Worm (Caenorhabditis elegans) whole organism, late embryonic: ENCODE measurements around the gene F21C10.18.

Source experiments
- C08G9.2 ChIP-seq: sonication (generic microtip); optimal IDR thresholded peaks from 2 replicates; lab custom pipeline; 2016; ENCODE audit warnings: mild to moderate bottlenecking, missing genetic modification characterization, moderate library complexity, missing compliant biosample characterization
- K02D7.2 ChIP-seq: sonication (generic microtip); optimal IDR thresholded peaks from 2 replicates; lab custom pipeline; 2017; ENCODE audit warnings: mild to moderate bottlenecking, missing genetic modification characterization, missing compliant biosample characterization
- K09A11.1 ChIP-seq: sonication (generic microtip); optimal IDR thresholded peaks from 2 replicates; lab custom pipeline; 2017; ENCODE audit warnings: antibody characterized with exemption, mild to moderate bottlenecking, missing genetic modification characterization, missing compliant biosample characterization; ENCODE audit not compliant: insufficient read depth
- Y22D7AL.16 ChIP-seq: sonication (generic microtip); optimal IDR thresholded peaks from 2 replicates; lab custom pipeline; 2016; ENCODE audit warnings: missing genetic modification characterization, missing compliant biosample characterization
- ahr-1 ChIP-seq: sonication (generic microtip); optimal IDR thresholded peaks from 2 replicates; lab custom pipeline; 2016; ENCODE audit warnings: missing genetic modification characterization, missing compliant biosample characterization
- ceh-19 ChIP-seq: fragments of 200-800 bp; sonication (Bioruptor generic); optimal IDR thresholded peaks from 2 replicates; lab custom pipeline; 2018; ENCODE audit warnings: mild to moderate bottlenecking, missing genetic modification characterization, missing compliant biosample characterization
- ceh-2 ChIP-seq: sonication (generic microtip); optimal IDR thresholded peaks from 2 replicates; lab custom pipeline; 2016; ENCODE audit warnings: missing genotype, missing genetic modification characterization, missing compliant biosample characterization
- ceh-22 ChIP-seq: sonication (generic microtip); optimal IDR thresholded peaks from 2 replicates; lab custom pipeline; 2017; ENCODE audit warnings: missing biosample characterization, missing genetic modification characterization
- ceh-24 ChIP-seq: sonication (generic microtip); optimal IDR thresholded peaks from 2 replicates; lab custom pipeline; 2016; ENCODE audit warnings: mild to moderate bottlenecking, missing genetic modification characterization, missing compliant biosample characterization
- ceh-31 ChIP-seq: sonication (generic microtip); optimal IDR thresholded peaks from 2 replicates; lab custom pipeline; 2016; ENCODE audit warnings: missing genetic modification characterization, missing compliant biosample characterization
- ceh-45 ChIP-seq: fragments of 200-800 bp; sonication (Bioruptor generic); IDR thresholded peaks from 2 replicates; pipeline ENCODE4 v1.3.6; 2022; ENCODE audit warnings: missing genetic modification reagents, missing genetic modification characterization, missing compliant biosample characterization
- dmd-4 ChIP-seq: sonication (generic microtip); optimal IDR thresholded peaks from 2 replicates; lab custom pipeline; 2016; ENCODE audit warnings: borderline replicate concordance, missing genetic modification characterization, missing compliant biosample characterization
- elt-4 ChIP-seq: sonication (generic microtip); optimal IDR thresholded peaks from 2 replicates; lab custom pipeline; 2016; ENCODE audit warnings: missing genetic modification characterization, missing compliant biosample characterization
- fkh-10 ChIP-seq: fragments of 150-350 bp; optimal IDR thresholded peaks from 2 replicates; lab custom pipeline; 2014; ENCODE audit warnings: missing biosample characterization, missing genetic modification reagents, missing genetic modification characterization
- fkh-6 ChIP-seq: sonication (generic microtip); optimal IDR thresholded peaks from 2 replicates; lab custom pipeline; 2016; ENCODE audit warnings: missing genetic modification characterization, missing compliant biosample characterization
- gmeb-2 ChIP-seq: sonication (generic microtip); optimal IDR thresholded peaks from 2 replicates; lab custom pipeline; 2016; ENCODE audit warnings: missing genetic modification characterization, inconsistent platforms, missing compliant biosample characterization
- hlh-13 ChIP-seq: fragments of 200-800 bp; sonication (Bioruptor generic); optimal IDR thresholded peaks from 2 replicates; lab custom pipeline; 2018; ENCODE audit warnings: mild to moderate bottlenecking, missing genetic modification characterization, missing compliant biosample characterization
- hlh-15 ChIP-seq: sonication (generic microtip); optimal IDR thresholded peaks from 2 replicates; lab custom pipeline; 2016; ENCODE audit warnings: missing genetic modification characterization, missing compliant biosample characterization
- hlh-8 ChIP-seq: sonication (generic microtip); optimal IDR thresholded peaks from 2 replicates; lab custom pipeline; 2016; ENCODE audit warnings: missing genotype, missing genetic modification characterization, missing compliant biosample characterization
- lim-6 ChIP-seq: sonication (generic microtip); optimal IDR thresholded peaks from 2 replicates; lab custom pipeline; 2016; ENCODE audit warnings: missing genetic modification characterization, missing compliant biosample characterization
- lin-11 ChIP-seq: fragments of 200-800 bp; sonication (Bioruptor generic); optimal IDR thresholded peaks from 2 replicates; lab custom pipeline; 2018; ENCODE audit warnings: mild to moderate bottlenecking, missing genetic modification characterization, missing compliant biosample characterization
- nhr-11 ChIP-seq: fragments of 150-350 bp; optimal IDR thresholded peaks from 2 replicates; lab custom pipeline; 2014; ENCODE audit warnings: missing biosample characterization, missing genetic modification characterization
- npax-4 ChIP-seq: sonication (generic microtip); optimal IDR thresholded peaks from 2 replicates; lab custom pipeline; 2016; ENCODE audit warnings: missing genetic modification characterization, missing compliant biosample characterization
- pag-3 ChIP-seq: sonication (generic microtip); optimal IDR thresholded peaks from 2 replicates; lab custom pipeline; 2016; ENCODE audit warnings: missing compliant biosample characterization, missing genetic modification characterization, borderline replicate concordance
- pax-1 ChIP-seq: fragments of 150-350 bp; optimal IDR thresholded peaks from 2 replicates; lab custom pipeline; 2014; ENCODE audit warnings: missing biosample characterization, missing genetic modification characterization
- pha-4 ChIP-seq: fragments of 150-350 bp; optimal IDR thresholded peaks from 2 replicates; lab custom pipeline; 2018; ENCODE audit warnings: missing biosample characterization, missing genetic modification reagents, missing genetic modification characterization
- pqm-1 ChIP-seq: sonication (generic microtip); optimal IDR thresholded peaks from 2 replicates; lab custom pipeline; 2016; ENCODE audit warnings: missing genetic modification characterization, missing compliant biosample characterization
- sox-2 ChIP-seq: fragments of 200-800 bp; sonication (Bioruptor generic); IDR thresholded peaks from 2 replicates; pipeline ENCODE4 v1.3.6; 2022; ENCODE audit warnings: missing genetic modification reagents, missing genetic modification characterization, missing compliant biosample characterization
- sox-4 ChIP-seq: sonication (generic microtip); optimal IDR thresholded peaks from 2 replicates; lab custom pipeline; 2017; ENCODE audit warnings: mild to moderate bottlenecking, missing genetic modification characterization, inconsistent platforms, missing compliant biosample characterization
- tbx-2 ChIP-seq: sonication (generic microtip); optimal IDR thresholded peaks from 2 replicates; lab custom pipeline; 2016; ENCODE audit warnings: missing genetic modification characterization, missing compliant biosample characterization
- ttx-3 ChIP-seq: sonication (generic microtip); optimal IDR thresholded peaks from 2 replicates; lab custom pipeline; 2016; ENCODE audit warnings: missing genetic modification reagents, missing genetic modification characterization, missing compliant biosample characterization
- unc-42 ChIP-seq: sonication (generic microtip); optimal IDR thresholded peaks from 2 replicates; lab custom pipeline; 2016; ENCODE audit warnings: missing genotype, missing genetic modification characterization, missing compliant biosample characterization
- unc-86 ChIP-seq: sonication (generic microtip); optimal IDR thresholded peaks from 2 replicates; lab custom pipeline; 2016; ENCODE audit warnings: missing genetic modification characterization, missing compliant biosample characterization

F21C10.18 gene

DNA sequence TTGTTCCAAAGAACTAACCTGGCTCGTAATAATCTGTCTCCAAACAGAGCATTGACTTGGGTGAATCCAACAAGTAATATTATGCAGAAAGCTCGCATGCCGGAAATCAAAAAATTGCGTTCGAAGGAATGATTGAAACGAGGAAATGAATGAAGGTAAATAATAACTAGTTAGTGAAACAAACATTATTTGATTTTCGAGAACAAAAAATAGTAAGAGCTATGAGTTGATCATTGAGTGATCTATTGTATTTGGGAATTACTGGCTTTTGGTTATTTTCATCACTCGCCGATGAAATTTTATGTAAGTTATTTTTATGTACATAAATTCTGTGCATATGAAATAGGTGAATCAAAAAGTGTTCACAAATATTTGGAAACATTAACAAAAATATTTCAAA lies 46.5 kb downstream of the F21C10.18 start, which contains the start of gene B0222.5:
Gene B0222.5 (minus strand): TSS at position 101 of the 400 bp plus-strand sequence.
- no peak for TF ChIP-seq pha-4
- TF ChIP-seq sox-4 (tag; lab: Kevin White, UChicago) = no peak
- TF ChIP-seq dmd-4 = no peak
- no peak for TF ChIP-seq hlh-15 (tag; lab: Kevin White, UChicago)
- TF ChIP-seq fkh-10 = no peak
- TF ChIP-seq sox-2 (GFP tag; lab: Robert Waterston, UW) = no peak
- no peak for TF ChIP-seq hlh-8 (tag; lab: Kevin White, UChicago)
- TF ChIP-seq ceh-31 (tag; lab: Kevin White, UChicago) = no peak
- no peak for TF ChIP-seq lin-11 (tag; lab: Kevin White, UChicago)
- TF ChIP-seq Y22D7AL.16 (tag; lab: Kevin White, UChicago) = no peak
- no peak for TF ChIP-seq elt-4 (tag; lab: Kevin White, UChicago)
- no peak for TF ChIP-seq C08G9.2 (tag; lab: Kevin White, UChicago)
- no peak for TF ChIP-seq pqm-1 (tag; lab: Kevin White, UChicago)
- no peak for TF ChIP-seq ttx-3 (tag; lab: Kevin White, UChicago)
- no peak for TF ChIP-seq fkh-6 (tag; lab: Kevin White, UChicago)
- no peak for TF ChIP-seq lim-6 (tag; lab: Kevin White, UChicago)

DNA sequence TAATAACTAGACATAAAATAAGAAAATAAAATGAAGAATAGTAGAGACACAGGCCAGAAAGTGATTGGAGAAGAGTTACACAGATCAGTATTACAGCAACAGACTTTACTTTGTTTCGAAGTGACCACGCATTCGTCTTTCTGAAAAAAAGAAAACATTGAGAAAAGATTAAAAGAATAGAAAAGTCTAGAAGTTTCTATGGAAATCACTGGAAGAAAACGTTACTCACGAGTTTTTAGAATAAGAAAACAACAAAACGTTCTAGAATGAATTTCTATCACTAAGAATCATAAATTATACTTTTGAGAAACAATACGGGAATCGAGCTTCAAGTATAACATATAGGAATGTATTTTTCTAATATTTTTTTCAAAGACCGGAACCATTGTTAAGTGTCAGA lies 47.3 kb downstream of the F21C10.18 start:
- TF ChIP-seq ahr-1 (tag; lab: Kevin White, UChicago) (no peak), tbx-2 (no peak), ceh-24 (tag; lab: Kevin White, UChicago) (no peak), ceh-31 (tag; lab: Kevin White, UChicago) (no peak), npax-4 (no peak), K02D7.2 (tag; lab: Kevin White, UChicago) (no peak), ceh-45 (GFP tag; lab: Robert Waterston, UW) (no peak), fkh-6 (tag; lab: Kevin White, UChicago) (no peak), sox-4 (tag; lab: Kevin White, UChicago) (no peak), K09A11.1 (no peak), unc-86 (no peak)
- TF ChIP-seq, all 69 proteins: peak for 0

DNA sequence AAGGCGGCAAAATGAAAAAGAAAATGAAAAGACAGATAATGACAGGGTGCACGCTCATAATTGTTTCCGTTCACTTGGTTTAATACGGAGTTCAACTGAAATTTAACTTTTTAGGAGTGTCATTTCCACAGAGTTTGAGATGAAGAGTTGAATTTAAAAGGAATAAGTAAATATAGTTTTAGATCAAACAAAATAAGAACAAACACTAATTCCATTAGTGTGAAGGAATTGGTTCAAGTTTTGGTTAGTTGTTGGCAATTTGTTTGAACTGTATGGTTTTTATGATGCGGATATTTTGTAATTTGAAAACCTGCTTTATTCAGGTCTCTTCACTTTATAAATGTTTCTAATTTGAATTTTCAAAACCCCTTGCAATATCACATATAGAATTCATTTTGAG lies 48.4 kb downstream of the F21C10.18 start, which contains the start of gene B0222.15:
Gene B0222.15 (minus strand): TSS at position 101 of the 400 bp plus-strand sequence.
- TF ChIP-seq hlh-13 (GFP tag; lab: Kevin White, UChicago) = no peak
- TF ChIP-seq pax-1 (tag; lab: Kevin White, UChicago) = no peak
- no peak for TF ChIP-seq ceh-2 (tag; lab: Kevin White, UChicago)
- TF ChIP-seq fkh-6 (tag; lab: Kevin White, UChicago) = no peak
- no peak for TF ChIP-seq gmeb-2 (tag; lab: Kevin White, UChicago)
- TF ChIP-seq nhr-11 = no peak
- TF ChIP-seq ceh-22 (tag; lab: Kevin White, UChicago) = no peak
- TF ChIP-seq pag-3 (tag; lab: Kevin White, UChicago) = no peak

DNA sequence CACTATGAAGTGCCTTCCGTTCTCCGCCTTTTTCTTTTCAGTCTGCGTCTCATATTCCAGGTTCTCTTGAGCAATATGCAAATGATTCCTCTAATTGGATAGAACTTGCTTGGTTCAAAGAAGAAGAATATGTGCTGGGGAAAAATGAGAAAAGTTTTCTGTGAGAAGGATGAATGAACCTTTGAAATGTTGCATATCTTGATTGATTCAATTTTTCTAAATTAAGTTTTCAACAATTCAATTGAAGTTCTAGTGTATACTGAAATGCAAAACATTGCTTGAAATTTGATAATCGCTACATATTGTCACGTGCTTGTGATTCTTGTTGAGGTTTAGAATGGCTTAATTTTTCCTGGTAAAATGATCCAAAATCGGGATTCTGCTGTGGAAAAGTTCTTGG lies 49.3 kb downstream of the F21C10.18 start:
- TF ChIP-seq unc-42 = peak; percentile 93
- TF ChIP-seq ceh-19 = no peak
